Fruit fly (Drosophila melanogaster) whole organism, embryonic: Measurements from ENCODE around the gene Pex10.

Experiments used
- ATbp ChIP-seq: fragments of 200-800 bp; sonication (Bioruptor generic); optimal IDR thresholded peaks from 2 replicates; lab custom pipeline; 2017; ENCODE audit warnings: missing biosample characterization, mild to moderate bottlenecking, missing genetic modification characterization, missing genetic modification reagents
- Abd-B ChIP-seq: fragments of 200-800 bp; sonication (Bioruptor generic); optimal IDR thresholded peaks from 2 replicates; lab custom pipeline; 2018; ENCODE audit warnings: missing biosample characterization, mild to moderate bottlenecking, missing genetic modification characterization, moderate library complexity
- Atf6 ChIP-seq: fragments of 200-800 bp; sonication (Bioruptor generic); IDR thresholded peaks from 2 replicates; pipeline ENCODE4 v1.3.6; 2022; ENCODE audit warnings: missing biosample characterization, missing genetic modification characterization
- CG10147 ChIP-seq: fragments of 200-800 bp; sonication (Bioruptor generic); optimal IDR thresholded peaks from 2 replicates; lab custom pipeline; 2019; ENCODE audit warnings: missing biosample characterization, mild to moderate bottlenecking, missing genetic modification characterization, moderate library complexity
- CG1024 ChIP-seq: fragments of 200-800 bp; sonication (Bioruptor generic); IDR thresholded peaks from 2 replicates; pipeline ENCODE4 v1.3.6; 2022; ENCODE audit warnings: missing biosample characterization, missing genetic modification characterization
- CG12155 ChIP-seq: fragments of 200-800 bp; sonication (Bioruptor generic); optimal IDR thresholded peaks from 3 replicates; lab custom pipeline; 2016; ENCODE audit warnings: missing biosample characterization, missing genetic modification characterization
- CG13624 ChIP-seq: fragments of 200-800 bp; sonication (Bioruptor generic); optimal IDR thresholded peaks from 2 replicates; lab custom pipeline; 2016; ENCODE audit warnings: missing biosample characterization, missing genetic modification characterization
- CG15269 ChIP-seq: fragments of 200-800 bp; sonication (Bioruptor generic); optimal IDR thresholded peaks from 2 replicates; lab custom pipeline; 2018; ENCODE audit warnings: missing biosample characterization, mild to moderate bottlenecking, missing genetic modification characterization, moderate library complexity
- CG17186 ChIP-seq: fragments of 200-800 bp; sonication (Bioruptor generic); optimal IDR thresholded peaks from 3 replicates; lab custom pipeline; 2017; ENCODE audit warnings: missing biosample characterization, missing genetic modification reagents, missing genetic modification characterization
- CG17385 ChIP-seq: fragments of 200-800 bp; sonication (Bioruptor generic); optimal IDR thresholded peaks from 3 replicates; lab custom pipeline; 2018; ENCODE audit warnings: missing biosample characterization, mild to moderate bottlenecking, missing genetic modification characterization
- CG31365 ChIP-seq: fragments of 200-800 bp; sonication (Bioruptor generic); optimal IDR thresholded peaks from 2 replicates; lab custom pipeline; 2018; ENCODE audit warnings: missing biosample characterization, mild to moderate bottlenecking, missing genetic modification characterization
- CG32767 ChIP-seq: fragments of 200-800 bp; sonication (Bioruptor generic); IDR thresholded peaks from 2 replicates; pipeline ENCODE4 v1.3.6; 2022; ENCODE audit warnings: missing biosample characterization, missing genetic modification characterization
- CG3995 ChIP-seq: fragments of 200-800 bp; sonication (Bioruptor generic); optimal IDR thresholded peaks from 3 replicates; lab custom pipeline; 2016; ENCODE audit warnings: missing biosample characterization, missing genetic modification characterization
- CG8765 ChIP-seq: fragments of 200-800 bp; sonication (Bioruptor generic); IDR thresholded peaks from 2 replicates; pipeline ENCODE4 v1.3.6; 2022; ENCODE audit warnings: missing biosample characterization, missing genetic modification characterization
- CG8924 ChIP-seq: fragments of 200-800 bp; optimal IDR thresholded peaks from 3 replicates; lab custom pipeline; 2019; ENCODE audit warnings: missing biosample characterization, mild to moderate bottlenecking, missing genetic modification characterization, moderate library complexity
- CG9727 ChIP-seq: fragments of 200-800 bp; sonication (Bioruptor generic); optimal IDR thresholded peaks from 3 replicates; lab custom pipeline; 2017; ENCODE audit warnings: missing biosample characterization, mild to moderate bottlenecking, missing genetic modification characterization
- D19A ChIP-seq: fragments of 200-800 bp; optimal IDR thresholded peaks from 3 replicates; lab custom pipeline; 2019; ENCODE audit warnings: missing biosample characterization, mild to moderate bottlenecking, missing genetic modification characterization, moderate library complexity
- Eip74EF ChIP-seq, 2 experiments: fragments of 200-800 bp in 1 of 2; fragments of >200 bp in 1 of 2; sonication (Bioruptor generic) in 1 of 2; optimal IDR thresholded peaks; 2 replicates each; lab custom pipeline; 2017 to 2019; ENCODE audit warnings: missing biosample characterization in 2 of 2, missing genetic modification characterization in 2 of 2, mild to moderate bottlenecking in 1 of 2, moderate library complexity in 1 of 2
- Ets65A ChIP-seq: fragments of 200-800 bp; sonication (Bioruptor generic); peaks from one replicate; lab custom pipeline; 2016; ENCODE audit warnings: missing biosample characterization, missing genetic modification characterization
- H2.0 ChIP-seq: fragments of 200-800 bp; sonication (Bioruptor generic); IDR thresholded peaks from 2 replicates; pipeline ENCODE4 v1.3.6; 2022; ENCODE audit warnings: missing biosample characterization, missing genetic modification characterization
- HLH54F ChIP-seq: fragments of 200-800 bp; sonication (Bioruptor generic); optimal IDR thresholded peaks from 3 replicates; lab custom pipeline; 2016; ENCODE audit warnings: missing biosample characterization, missing genetic modification characterization
- Hand ChIP-seq: fragments of 200-800 bp; sonication (Bioruptor generic); optimal IDR thresholded peaks from 2 replicates; lab custom pipeline; 2017; ENCODE audit warnings: mild to moderate bottlenecking, missing biosample characterization, missing genetic modification reagents, missing genetic modification characterization
- Hr51 ChIP-seq, 2 experiments: fragments of 200-800 bp; sonication (Bioruptor generic); optimal IDR thresholded peaks; 2 replicates in 1 of 2; 3 replicates in 1 of 2; lab custom pipeline; 2016 to 2018; ENCODE audit warnings: missing biosample characterization in 2 of 2, missing genetic modification characterization in 2 of 2, mild to moderate bottlenecking in 1 of 2, moderate library complexity in 1 of 2
- NfI ChIP-seq: fragments of 200-800 bp; sonication (Bioruptor generic); optimal IDR thresholded peaks from 3 replicates; lab custom pipeline; 2018; ENCODE audit warnings: missing biosample characterization, mild to moderate bottlenecking, missing genetic modification characterization, moderate library complexity
- Sry-δ ChIP-seq: fragments of 200-800 bp; sonication (Bioruptor generic); optimal IDR thresholded peaks from 2 replicates; lab custom pipeline; 2016; ENCODE audit warnings: missing biosample characterization, missing genetic modification characterization
- Tbp ChIP-seq: fragments of >200 bp; optimal IDR thresholded peaks from 2 replicates; lab custom pipeline; 2018; ENCODE audit warnings: missing biosample characterization, missing genetic modification characterization
- Xrp1 ChIP-seq: fragments of 200-800 bp; sonication (Bioruptor generic); IDR thresholded peaks from 2 replicates; pipeline ENCODE4 v1.3.6; 2022; ENCODE audit warnings: missing biosample characterization, missing genetic modification characterization
- ap ChIP-seq: fragments of 200-800 bp; sonication (Bioruptor generic); IDR thresholded peaks from 2 replicates; pipeline ENCODE4 v1.3.6; 2022; ENCODE audit warnings: missing biosample characterization, missing genetic modification characterization
- az2 ChIP-seq: fragments of 200-800 bp; sonication (Bioruptor generic); optimal IDR thresholded peaks from 3 replicates; lab custom pipeline; 2016; ENCODE audit warnings: missing biosample characterization, missing genetic modification characterization
- bab2 ChIP-seq: fragments of 200-800 bp; sonication (Bioruptor generic); optimal IDR thresholded peaks from 2 replicates; lab custom pipeline; 2016; ENCODE audit warnings: missing biosample characterization, missing genetic modification characterization
- caup ChIP-seq: fragments of 200-800 bp; sonication (Bioruptor generic); optimal IDR thresholded peaks from 3 replicates; lab custom pipeline; 2017; ENCODE audit warnings: missing biosample characterization, mild to moderate bottlenecking, missing genetic modification characterization, moderate library complexity; ENCODE audit not compliant: severe bottlenecking
- cg ChIP-seq: fragments of 200-800 bp; sonication (Bioruptor generic); optimal IDR thresholded peaks from 3 replicates; lab custom pipeline; 2019; ENCODE audit warnings: missing biosample characterization, mild to moderate bottlenecking, missing genetic modification characterization, moderate library complexity
- cwo ChIP-seq: fragments of 200-800 bp; sonication (Bioruptor generic); optimal IDR thresholded peaks from 3 replicates; lab custom pipeline; 2017; ENCODE audit warnings: missing biosample characterization, missing genetic modification characterization, mild to moderate bottlenecking, moderate library complexity, missing genetic modification reagents
- disco-r ChIP-seq: fragments of 200-800 bp; sonication (Bioruptor generic); optimal IDR thresholded peaks from 2 replicates; lab custom pipeline; 2016; ENCODE audit warnings: missing biosample characterization, missing genetic modification characterization
- fd64A ChIP-seq: fragments of 200-800 bp; sonication (Bioruptor generic); optimal IDR thresholded peaks from 3 replicates; lab custom pipeline; 2018; ENCODE audit warnings: missing biosample characterization, mild to moderate bottlenecking, missing genetic modification characterization
- gfzf ChIP-seq: fragments of 200-800 bp; sonication (Bioruptor generic); optimal IDR thresholded peaks from 2 replicates; lab custom pipeline; 2016; ENCODE audit warnings: missing biosample characterization, mild to moderate bottlenecking, missing genetic modification characterization, moderate library complexity
- gsb ChIP-seq: fragments of 200-800 bp; sonication (Bioruptor generic); IDR thresholded peaks from 2 replicates; pipeline ENCODE4 v1.3.6; 2022; ENCODE audit warnings: missing biosample characterization, missing genetic modification characterization
- insv ChIP-seq, 2 experiments: fragments of 200-800 bp; sonication (Bioruptor generic); optimal IDR thresholded peaks; 3 replicates each; lab custom pipeline; 2016 to 2018; ENCODE audit warnings: missing biosample characterization in 2 of 2, missing genetic modification characterization in 2 of 2
- mirr ChIP-seq: fragments of 200-800 bp; sonication (Bioruptor generic); optimal IDR thresholded peaks from 3 replicates; lab custom pipeline; 2018; ENCODE audit warnings: missing biosample characterization, mild to moderate bottlenecking, missing genetic modification characterization
- p53 ChIP-seq: fragments of 200-800 bp; sonication (Bioruptor generic); optimal IDR thresholded peaks from 2 replicates; lab custom pipeline; 2016; ENCODE audit warnings: missing biosample characterization, missing genetic modification characterization
- pb ChIP-seq: fragments of 200-800 bp; sonication (Bioruptor generic); optimal IDR thresholded peaks from 3 replicates; lab custom pipeline; 2016; ENCODE audit warnings: missing biosample characterization, missing genetic modification characterization
- pfk ChIP-seq: fragments of 200-800 bp; sonication (Bioruptor generic); optimal IDR thresholded peaks from 2 replicates; lab custom pipeline; 2018; ENCODE audit warnings: missing biosample characterization, mild to moderate bottlenecking, missing genetic modification characterization, moderate library complexity
- rib ChIP-seq: fragments of 200-800 bp; sonication (Bioruptor generic); IDR thresholded peaks from 2 replicates; pipeline ENCODE4 v1.3.6; 2022; ENCODE audit warnings: missing biosample characterization, missing genetic modification characterization
- salm ChIP-seq: fragments of 200-800 bp; sonication (Bioruptor generic); optimal IDR thresholded peaks from 2 replicates; lab custom pipeline; 2018; ENCODE audit warnings: missing biosample characterization, mild to moderate bottlenecking, missing genetic modification characterization
- stc ChIP-seq: fragments of 200-800 bp; sonication (Bioruptor generic); IDR thresholded peaks from 2 replicates; pipeline ENCODE4 v1.3.6; 2022; ENCODE audit warnings: missing biosample characterization, missing genetic modification characterization
- tgo ChIP-seq: fragments of 200-800 bp; sonication (Bioruptor generic); IDR thresholded peaks from 3 replicates; pipeline ENCODE4 v1.3.6; 2022; ENCODE audit warnings: missing biosample characterization, missing genetic modification characterization
- tin ChIP-seq: fragments of 200-800 bp; sonication (Bioruptor generic); optimal IDR thresholded peaks from 3 replicates; lab custom pipeline; 2016; ENCODE audit warnings: missing biosample characterization, missing genetic modification characterization
- tup ChIP-seq: fragments of 200-800 bp; sonication (Bioruptor generic); optimal IDR thresholded peaks from 2 replicates; lab custom pipeline; 2016; ENCODE audit warnings: missing biosample characterization, mild to moderate bottlenecking, missing genetic modification characterization, moderate library complexity
- wdn ChIP-seq: fragments of 200-800 bp; sonication (Bioruptor generic); IDR thresholded peaks from 2 replicates; pipeline ENCODE4 v1.3.6; 2022; ENCODE audit warnings: missing biosample characterization, missing genetic modification characterization

The Pex10 gene

DNA sequence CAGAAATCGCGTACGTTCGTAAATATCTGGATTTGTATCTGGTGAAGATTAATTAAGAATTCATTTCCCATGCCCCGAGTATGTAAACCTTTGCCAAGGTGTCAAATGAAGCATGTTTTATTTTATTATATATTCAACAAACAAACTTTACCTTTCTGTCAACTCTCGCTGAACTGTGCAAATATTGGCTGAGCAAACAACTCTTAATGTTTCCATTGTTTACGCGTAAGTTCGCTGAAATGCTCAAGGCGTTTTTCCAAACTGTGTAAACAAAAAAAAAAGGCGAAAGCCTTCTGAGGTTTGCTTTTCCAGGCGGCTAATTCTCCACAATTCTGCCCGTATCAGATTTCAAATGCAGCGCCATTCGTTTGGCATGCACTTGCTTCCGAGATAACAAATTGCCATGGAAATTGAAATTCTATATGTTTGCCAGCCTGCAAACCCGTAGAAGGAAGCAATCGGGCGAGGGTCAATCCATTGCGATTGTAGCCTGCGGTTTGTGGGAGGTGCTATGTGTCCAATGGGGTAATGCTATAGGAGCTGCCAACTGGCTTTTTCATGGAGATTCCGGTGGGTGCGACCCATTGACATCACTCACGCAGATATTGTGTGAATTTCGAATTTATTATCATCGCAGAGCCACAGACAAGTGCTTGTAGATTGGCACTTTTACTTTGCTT lies 33.8 kb downstream of the Pex10 start (continued):
- TF ChIP-seq tin (GFP tag; lab: Kevin White, UChicago) (no peak), Eip74EF (GFP tag; optimal IDR thresholded peaks at IDR 0.05; lab: Kevin White, UChicago) (peak in 1 of 2 experiments; percentile 46), wdn (GFP tag; lab: Robert Waterston, UW) (peak; percentile 68), insv (GFP tag; optimal IDR thresholded peaks at IDR 0.05; lab: Kevin White, UChicago) (peak in 1 of 2 experiments; percentile 15), bab2 (GFP tag; lab: Kevin White, UChicago) (peak; percentile 63), CG31365 (tag; lab: Kevin White, UChicago) (peak; percentile 79), ap (GFP tag; lab: Robert Waterston, UW) (no peak), fd64A (GFP tag; lab: Kevin White, UChicago) (peak; percentile 51), tup (peak; percentile 59), p53 (GFP tag; lab: Kevin White, UChicago) (peak; percentile 12), Xrp1 (GFP tag; lab: Robert Waterston, UW) (peak; percentile 57; the same call in 1 of the 2 replicates), CG32767 (GFP tag; lab: Robert Waterston, UW) (peak; percentile 39; the same call in 1 of the 2 replicates), NfI (peak; percentile 71), Tbp (no peak), rib (GFP tag; lab: Robert Waterston, UW) (peak; percentile 93), cg (no peak), salm (tag; lab: Kevin White, UChicago) (peak; percentile 27), ATbp (GFP tag; lab: Kevin White, UChicago) (peak; percentile 76), disco-r (GFP tag; lab: Kevin White, UChicago) (no peak), caup (peak; percentile 95), gfzf (no peak), gsb (GFP tag; lab: Robert Waterston, UW) (peak; percentile 52; the same call in 1 of the 2 replicates), CG9727 (GFP tag; lab: Kevin White, UChicago) (peak; percentile 75), Abd-B (GFP tag; lab: Kevin White, UChicago) (no peak), H2.0 (GFP tag; lab: Robert Waterston, UW) (no peak), pfk (GFP tag; lab: Kevin White, UChicago) (peak; percentile 46), tgo (peak; percentile 25; the same call in 1 of the 3 replicates), CG13624 (GFP tag; lab: Kevin White, UChicago) (peak; percentile 71), Ets65A (GFP tag; lab: Kevin White, UChicago) (no peak), pb (peak; percentile 33), CG17385 (GFP tag; lab: Kevin White, UChicago) (peak; percentile 59), D19A (tag; lab: Kevin White, UChicago) (no peak), HLH54F (GFP tag; lab: Kevin White, UChicago) (peak; percentile 46), az2 (GFP tag; lab: Kevin White, UChicago) (no peak), CG12155 (GFP tag; lab: Kevin White, UChicago) (peak; percentile 46), cwo (peak; percentile 78), CG3995 (GFP tag; lab: Kevin White, UChicago) (peak; percentile 62), CG15269 (tag; lab: Kevin White, UChicago) (peak; percentile 67), Hr51 (GFP tag; optimal IDR thresholded peaks at IDR 0.05; lab: Kevin White, UChicago) (peak in 1 of 2 experiments; percentile 59), CG17186 (GFP tag; lab: Kevin White, UChicago) (no peak), CG10147 (peak; percentile 83), Atf6 (peak; percentile 92), CG8765 (GFP tag; lab: Robert Waterston, UW) (no peak), Hand (GFP tag; lab: Kevin White, UChicago) (peak; percentile 74), mirr (GFP tag; lab: Kevin White, UChicago) (peak; percentile 81), Sry-δ (GFP tag; lab: Kevin White, UChicago) (peak; percentile 19), CG8924 (tag; lab: Kevin White, UChicago) (peak; percentile 0), CG1024 (GFP tag; lab: Robert Waterston, UW) (no peak), stc (GFP tag; lab: Robert Waterston, UW) (peak; percentile 67)
